Worm (Caenorhabditis elegans) whole organism, young adult: ENCODE measurements around the gene gbb-2.

Experiments
- D2030.7 ChIP-seq: fragments of 200-800 bp; sonication (Bioruptor generic); IDR thresholded peaks from 2 replicates; pipeline ENCODE4 v1.3.6; 2022; ENCODE audit warnings: missing genetic modification reagents, missing genetic modification characterization, missing compliant biosample characterization
- F23B12.7 ChIP-seq: sonication (generic microtip); optimal IDR thresholded peaks from 2 replicates; lab custom pipeline; 2017; ENCODE audit warnings: missing genetic modification characterization, mild to moderate bottlenecking, missing compliant biosample characterization, antibody characterized with exemption, moderate library complexity; ENCODE audit not compliant: insufficient read depth
- F37B4.10 ChIP-seq: fragments of 200-800 bp; sonication (Bioruptor generic); IDR thresholded peaks from 2 replicates; pipeline ENCODE4 v1.3.6; 2022; ENCODE audit warnings: missing genetic modification characterization, missing compliant biosample characterization
- F49E8.2 ChIP-seq: sonication (generic microtip); optimal IDR thresholded peaks from 3 replicates; lab custom pipeline; 2017; ENCODE audit warnings: missing genetic modification characterization, mild to moderate bottlenecking, missing compliant biosample characterization, antibody characterized with exemption, moderate library complexity; ENCODE audit not compliant: insufficient read depth
- F55B11.4 ChIP-seq: sonication (generic microtip); optimal IDR thresholded peaks from 2 replicates; lab custom pipeline; 2016; ENCODE audit warnings: missing compliant biosample characterization, missing genetic modification characterization, borderline replicate concordance; ENCODE audit not compliant: insufficient read depth
- F57A8.1 ChIP-seq: fragments of 200-800 bp; sonication (Bioruptor generic); optimal IDR thresholded peaks from 2 replicates; lab custom pipeline; 2018; ENCODE audit warnings: mild to moderate bottlenecking, missing genetic modification characterization, moderate library complexity, missing compliant biosample characterization
- K12H6.12 ChIP-seq: fragments of 200-800 bp; sonication (Bioruptor generic); optimal IDR thresholded peaks from 2 replicates; lab custom pipeline; 2018; ENCODE audit warnings: mild to moderate bottlenecking, missing genetic modification characterization, missing compliant biosample characterization
- Y56A3A.18 ChIP-seq: fragments of 200-800 bp; sonication (Bioruptor generic); IDR thresholded peaks from 2 replicates; pipeline ENCODE4 v1.3.6; 2022; ENCODE audit warnings: missing genetic modification reagents, missing genetic modification characterization, missing compliant biosample characterization
- akir-1 ChIP-seq: fragments of 200-800 bp; sonication (Bioruptor generic); optimal IDR thresholded peaks from 2 replicates; lab custom pipeline; 2018; ENCODE audit warnings: mild to moderate bottlenecking, missing genetic modification characterization, moderate library complexity, missing compliant biosample characterization
- aptf-3 ChIP-seq: fragments of 200-800 bp; sonication (Bioruptor generic); IDR thresholded peaks from 2 replicates; pipeline ENCODE4 v1.3.6; 2022; ENCODE audit warnings: missing genetic modification characterization, missing compliant biosample characterization
- atf-7 ChIP-seq: sonication (generic microtip); optimal IDR thresholded peaks from 2 replicates; lab custom pipeline; 2017; ENCODE audit warnings: mild to moderate bottlenecking, missing genetic modification characterization, missing compliant biosample characterization
- bed-2 ChIP-seq: fragments of 200-800 bp; sonication (Bioruptor generic); IDR thresholded peaks from 2 replicates; pipeline ENCODE4 v1.3.6; 2022; ENCODE audit warnings: missing genetic modification reagents, missing genetic modification characterization, missing compliant biosample characterization
- ccch-3 ChIP-seq: fragments of 200-800 bp; sonication (Bioruptor generic); optimal IDR thresholded peaks from 2 replicates; lab custom pipeline; 2018; ENCODE audit warnings: mild to moderate bottlenecking, missing genetic modification characterization, missing compliant biosample characterization
- cebp-1 ChIP-seq, 2 experiments: fragments of 200-800 bp in 1 of 2; sonication (Bioruptor generic) in 1 of 2; sonication (generic microtip) in 1 of 2; IDR thresholded peaks in 1 of 2; optimal IDR thresholded peaks in 1 of 2; 2 replicates each; pipeline versions ENCODE4 v1.3.6 to Lab custom; 2017 to 2022; ENCODE audit warnings: missing compliant biosample characterization in 2 of 2, missing genetic modification characterization in 2 of 2, mild to moderate bottlenecking in 1 of 2, missing genetic modification reagents in 1 of 2, moderate library complexity in 1 of 2
- ceh-91 ChIP-seq: fragments of 200-800 bp; sonication (Bioruptor generic); IDR thresholded peaks from 2 replicates; pipeline ENCODE4 v1.3.6; 2022; ENCODE audit warnings: missing genetic modification reagents, missing genetic modification characterization, missing compliant biosample characterization
- gei-17 ChIP-seq: fragments of 200-800 bp; sonication (Bioruptor generic); optimal IDR thresholded peaks from 2 replicates; lab custom pipeline; 2018; ENCODE audit warnings: mild to moderate bottlenecking, missing genetic modification characterization, missing compliant biosample characterization
- hmg-1.2 ChIP-seq: fragments of 200-800 bp; sonication (Bioruptor generic); IDR thresholded peaks from 2 replicates; pipeline ENCODE4 v1.3.6; 2022; ENCODE audit warnings: missing genetic modification reagents, missing genetic modification characterization, missing compliant biosample characterization
- hmg-20 ChIP-seq: fragments of 200-800 bp; sonication (Bioruptor generic); IDR thresholded peaks from 2 replicates; pipeline ENCODE4 v1.3.6; 2022; ENCODE audit warnings: missing genetic modification reagents, missing genetic modification characterization, missing compliant biosample characterization
- hrde-1 ChIP-seq: sonication (generic microtip); optimal IDR thresholded peaks from 2 replicates; lab custom pipeline; 2016; ENCODE audit warnings: missing genetic modification characterization, mild to moderate bottlenecking, missing compliant biosample characterization, moderate library complexity, missing genotype, missing genetic modification reagents, borderline replicate concordance
- lag-1 ChIP-seq: fragments of 200-800 bp; sonication (Bioruptor generic); IDR thresholded peaks from 2 replicates; pipeline ENCODE4 v1.3.6; 2022; ENCODE audit warnings: missing genetic modification reagents, missing genetic modification characterization, missing compliant biosample characterization
- let-526 ChIP-seq: fragments of 200-800 bp; sonication (Bioruptor generic); IDR thresholded peaks from 2 replicates; pipeline ENCODE4 v1.3.6; 2022; ENCODE audit warnings: missing genetic modification reagents, missing genetic modification characterization, missing compliant biosample characterization
- lin-26 ChIP-seq: fragments of 200-800 bp; sonication (Bioruptor generic); IDR thresholded peaks from 2 replicates; pipeline ENCODE4 v1.3.6; 2022; ENCODE audit warnings: missing genetic modification reagents, missing genetic modification characterization, missing compliant biosample characterization
- lir-1 ChIP-seq: fragments of 200-800 bp; sonication (Bioruptor generic); conservative IDR thresholded peaks from 2 replicates; pipeline ENCODE4 v1.3.6; 2022; ENCODE audit warnings: missing genetic modification reagents, missing genetic modification characterization, missing compliant biosample characterization
- lsy-27 ChIP-seq: sonication (generic microtip); optimal IDR thresholded peaks from 2 replicates; lab custom pipeline; 2017; ENCODE audit warnings: missing genetic modification characterization, mild to moderate bottlenecking, missing compliant biosample characterization, antibody characterized with exemption, missing genotype, borderline replicate concordance; ENCODE audit not compliant: insufficient read depth
- madf-3 ChIP-seq: fragments of 200-800 bp; sonication (Bioruptor generic); IDR thresholded peaks from 2 replicates; pipeline ENCODE4 v1.3.6; 2022; ENCODE audit warnings: missing genetic modification reagents, missing genetic modification characterization, missing compliant biosample characterization
- madf-6 ChIP-seq: fragments of 200-800 bp; sonication (Bioruptor generic); IDR thresholded peaks from 2 replicates; pipeline ENCODE4 v1.3.6; 2022; ENCODE audit warnings: missing genetic modification reagents, missing genetic modification characterization, missing compliant biosample characterization
- madf-8 ChIP-seq: fragments of 200-800 bp; sonication (Bioruptor generic); conservative IDR thresholded peaks from 2 replicates; pipeline ENCODE4 v1.3.6; 2022; ENCODE audit warnings: missing genetic modification reagents, missing genetic modification characterization, missing compliant biosample characterization
- mcd-1 ChIP-seq: fragments of 200-800 bp; sonication (Bioruptor generic); IDR thresholded peaks from 2 replicates; pipeline ENCODE4 v1.3.6; 2022; ENCODE audit warnings: missing genetic modification reagents, missing genetic modification characterization, missing compliant biosample characterization
- mes-4 ChIP-seq: sonication (generic microtip); optimal IDR thresholded peaks from 2 replicates; lab custom pipeline; 2016; ENCODE audit warnings: missing genotype, missing genetic modification characterization, missing compliant biosample characterization
- nhr-90 ChIP-seq: sonication (generic microtip); optimal IDR thresholded peaks from 2 replicates; lab custom pipeline; 2016; ENCODE audit warnings: missing genotype, mild to moderate bottlenecking, missing genetic modification characterization, missing compliant biosample characterization
- rpc-1 ChIP-seq, 2 experiments: fragments of 150-350 bp in 1 of 2; sonication (generic microtip) in 1 of 2; optimal IDR thresholded peaks; 2 replicates each; lab custom pipeline; 2014 to 2018; ENCODE audit warnings: missing biosample characterization in 1 of 2, missing genetic modification characterization in 1 of 2, missing genetic modification reagents in 1 of 2, missing genotype in 1 of 2
- snpc-1.1 ChIP-seq: sonication (generic microtip); optimal IDR thresholded peaks from 2 replicates; lab custom pipeline; 2017; ENCODE audit warnings: missing genetic modification characterization, mild to moderate bottlenecking, missing compliant biosample characterization, antibody characterized with exemption, moderate library complexity, missing genotype, missing genetic modification reagents; ENCODE audit not compliant: insufficient read depth
- snpc-4 ChIP-seq, 5 experiments: fragments of 150-350 bp in 1 of 5; sonication (generic microtip) in 4 of 5; optimal IDR thresholded peaks; 2 replicates each; lab custom pipeline; 2014 to 2018; ENCODE audit warnings: missing genetic modification characterization in 5 of 5, missing biosample characterization in 3 of 5, antibody characterized with exemption in 2 of 5, mild to moderate bottlenecking in 2 of 5, missing compliant biosample characterization in 2 of 5, missing genotype in 2 of 5, moderate library complexity in 2 of 5, missing genetic modification reagents in 1 of 5
- tlf-1 ChIP-seq: fragments of 200-800 bp; sonication (Bioruptor generic); optimal IDR thresholded peaks from 2 replicates; lab custom pipeline; 2018; ENCODE audit warnings: mild to moderate bottlenecking, missing genetic modification characterization, missing compliant biosample characterization
- unc-130 ChIP-seq: sonication (generic microtip); optimal IDR thresholded peaks from 2 replicates; lab custom pipeline; 2016; ENCODE audit warnings: missing genetic modification reagents, missing genetic modification characterization, missing compliant biosample characterization
- zfh-2 ChIP-seq: fragments of 200-800 bp; sonication (Bioruptor generic); conservative IDR thresholded peaks from 2 replicates; pipeline ENCODE4 v1.3.6; 2022; ENCODE audit warnings: missing genetic modification reagents, missing genetic modification characterization, missing compliant biosample characterization
- ztf-18 ChIP-seq: sonication (generic microtip); optimal IDR thresholded peaks from 2 replicates; lab custom pipeline; 2016; ENCODE audit warnings: missing genotype, mild to moderate bottlenecking, missing genetic modification characterization, missing compliant biosample characterization
- ztf-25 ChIP-seq: fragments of 200-800 bp; sonication (Bioruptor generic); IDR thresholded peaks from 2 replicates; pipeline ENCODE4 v1.3.6; 2022; ENCODE audit warnings: missing genetic modification reagents, missing genetic modification characterization, missing compliant biosample characterization
- ztf-28 ChIP-seq: fragments of 200-800 bp; sonication (Bioruptor generic); IDR thresholded peaks from 2 replicates; pipeline ENCODE4 v1.3.6; 2022; ENCODE audit warnings: missing genetic modification reagents, missing genetic modification characterization, missing compliant biosample characterization
- ztf-3 ChIP-seq: fragments of 200-800 bp; sonication (Bioruptor generic); optimal IDR thresholded peaks from 2 replicates; lab custom pipeline; 2018; ENCODE audit warnings: mild to moderate bottlenecking, missing genetic modification characterization, missing compliant biosample characterization
- ztf-6 ChIP-seq: fragments of 200-800 bp; sonication (Bioruptor generic); IDR thresholded peaks from 2 replicates; pipeline ENCODE4 v1.3.6; 2022; ENCODE audit warnings: missing genetic modification reagents, missing genetic modification characterization, missing compliant biosample characterization

Gene gbb-2

ce11 chrIV:4477009-4477471 lies 29.5 kb downstream of the gbb-2 start, which contains the start of gene M01H9.3 (continued):
- no peak for TF ChIP-seq D2030.7 (GFP tag; lab: Robert Waterston, UW)
- TF ChIP-seq lin-26 (GFP tag; lab: Robert Waterston, UW) = 0 out of 2 replicates have a peak, but pooled peaks have one; percentile 40
- TF ChIP-seq cebp-1 (GFP tag; IDR thresholded peaks at IDR 0.05; lab: Robert Waterston, UW) = no peak
- TF ChIP-seq cebp-1 (tag; optimal IDR thresholded peaks at IDR 0.05; lab: Kevin White, UChicago) = peak; percentile 72
- no peak for TF ChIP-seq lir-1 (GFP tag; lab: Robert Waterston, UW)
- TF ChIP-seq Y56A3A.18 (GFP tag; lab: Robert Waterston, UW) = no peak
- TF ChIP-seq hrde-1 (tag; lab: Kevin White, UChicago) = no peak
- TF ChIP-seq ztf-25 (GFP tag; lab: Robert Waterston, UW) = no peak
- no peak for TF ChIP-seq F55B11.4 (tag; lab: Kevin White, UChicago)
- TF ChIP-seq aptf-3 (GFP tag; lab: Robert Waterston, UW) = no peak
- TF ChIP-seq mes-4 (tag; lab: Kevin White, UChicago) = no peak
- no peak for TF ChIP-seq ztf-18 (tag; lab: Kevin White, UChicago)
- TF ChIP-seq rpc-1 (optimal IDR thresholded peaks at IDR 0.05; lab: Kevin White, UChicago) = no peak
- no peak for TF ChIP-seq rpc-1 (tag; optimal IDR thresholded peaks at IDR 0.05; lab: Kevin White, UChicago)
- no peak for TF ChIP-seq nhr-90 (tag; lab: Kevin White, UChicago)
- TF ChIP-seq F49E8.2 (tag; lab: Kevin White, UChicago) = no peak
- TF ChIP-seq madf-8 (GFP tag; lab: Robert Waterston, UW) = no peak
- no peak for TF ChIP-seq ztf-28 (GFP tag; lab: Robert Waterston, UW)
- TF ChIP-seq madf-6 (GFP tag; lab: Robert Waterston, UW) = no peak
- TF ChIP-seq F57A8.1 (GFP tag; lab: Kevin White, UChicago) = no peak
- no peak for TF ChIP-seq ceh-91 (GFP tag; lab: Robert Waterston, UW)
- no peak for TF ChIP-seq madf-3 (GFP tag; lab: Robert Waterston, UW)
- TF ChIP-seq snpc-1.1 (tag; lab: Kevin White, UChicago) = no peak
- TF ChIP-seq bed-2 (GFP tag; lab: Robert Waterston, UW) = no peak
- TF ChIP-seq ztf-6 = no peak
- TF ChIP-seq atf-7 (tag; lab: Kevin White, UChicago) = no peak
- no peak for TF ChIP-seq zfh-2
- TF ChIP-seq lsy-27 (tag; lab: Kevin White, UChicago) = no peak
- TF ChIP-seq hmg-1.2 (GFP tag; lab: Robert Waterston, UW) = peak; percentile 32; the same call in 1 of the 2 replicates
- TF ChIP-seq let-526 = no peak
- no peak for TF ChIP-seq gei-17 (GFP tag; lab: Kevin White, UChicago)
- TF ChIP-seq ztf-3 (GFP tag; lab: Kevin White, UChicago) = no peak
- no peak for TF ChIP-seq snpc-4 (GFP tag; optimal IDR thresholded peaks at IDR 0.05; lab: Kevin White, UChicago)
- no peak for TF ChIP-seq snpc-4 (tag; optimal IDR thresholded peaks at IDR 0.05; lab: Kevin White, UChicago)
- no peak for TF ChIP-seq K12H6.12 (tag; lab: Kevin White, UChicago)
- TF ChIP-seq tlf-1 (GFP tag; lab: Kevin White, UChicago) = peak; percentile 4
- TF ChIP-seq unc-130 (GFP tag; lab: Kevin White, UChicago) = no peak
- no peak for TF ChIP-seq ccch-3 (GFP tag; lab: Kevin White, UChicago)
- no peak for TF ChIP-seq akir-1 (GFP tag; lab: Kevin White, UChicago)
- TF ChIP-seq mcd-1 (GFP tag; lab: Robert Waterston, UW) = peak; percentile 17; the same call in 1 of the 2 replicates
- TF ChIP-seq F37B4.10 (GFP tag; lab: Robert Waterston, UW) = no peak
- TF ChIP-seq F23B12.7 (tag; lab: Kevin White, UChicago) = peak; percentile 33
- TF ChIP-seq lag-1 = no peak
- no peak for TF ChIP-seq hmg-20 (GFP tag; lab: Robert Waterston, UW)
